Worm (Caenorhabditis elegans): ENCODE data around the gene soc-2.

soc-2 gene

DNA sequence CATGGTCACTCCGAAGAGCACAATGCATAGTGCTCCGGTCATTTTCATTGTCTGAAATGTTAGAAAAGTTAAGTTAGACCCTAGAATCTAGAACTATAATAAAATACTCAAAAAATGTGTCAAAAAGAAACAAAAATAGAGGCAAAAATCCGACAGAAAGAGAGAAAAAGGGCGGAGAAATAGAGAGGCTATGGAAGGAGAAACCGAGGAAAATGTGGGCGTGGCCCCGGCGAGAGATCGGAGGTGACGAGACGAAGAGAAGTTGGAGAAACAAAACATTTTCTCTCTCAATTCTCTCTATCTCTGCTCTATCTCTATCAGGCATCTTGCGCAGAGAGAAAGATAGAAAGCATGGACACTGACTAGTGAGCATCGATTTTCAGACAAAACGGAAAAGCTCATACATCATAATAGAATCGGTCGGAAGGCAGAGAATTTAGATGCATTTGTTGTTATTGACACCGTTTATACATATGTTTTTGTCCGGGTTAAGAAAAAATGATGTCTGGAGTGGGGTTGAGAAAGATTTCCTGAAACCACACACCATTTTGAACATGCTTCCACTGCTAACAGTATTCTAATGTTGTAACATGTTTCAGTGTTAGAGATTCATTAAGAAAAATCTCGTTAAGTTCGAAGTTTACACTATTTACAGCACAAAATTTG, 48.9 kb downstream of the soc-2 start, which contains the start of gene C02B10.3:
TSS of gene C02B10.3 (minus strand) at position 51 of the 666 bp plus-strand sequence.
- TF ChIP-seq tbx-2 (tag; optimal IDR thresholded peaks at IDR 0.05) (peak; percentile 40), nfya-1 (tag; optimal IDR thresholded peaks at IDR 0.05) (peak; percentile 17), unc-42 (tag; optimal IDR thresholded peaks at IDR 0.05) (peak; percentile 71), ceh-31 (tag; optimal IDR thresholded peaks at IDR 0.05) (peak; percentile 52), pha-4 (tag; optimal IDR thresholded peaks at IDR 0.05) (no peak), unc-55 (GFP tag; optimal IDR thresholded peaks at IDR 0.05) (peak; percentile 39), ceh-48 (tag; optimal IDR thresholded peaks at IDR 0.05) (peak; percentile 31), fkh-6 (tag; optimal IDR thresholded peaks at IDR 0.05) (no peak)

DNA sequence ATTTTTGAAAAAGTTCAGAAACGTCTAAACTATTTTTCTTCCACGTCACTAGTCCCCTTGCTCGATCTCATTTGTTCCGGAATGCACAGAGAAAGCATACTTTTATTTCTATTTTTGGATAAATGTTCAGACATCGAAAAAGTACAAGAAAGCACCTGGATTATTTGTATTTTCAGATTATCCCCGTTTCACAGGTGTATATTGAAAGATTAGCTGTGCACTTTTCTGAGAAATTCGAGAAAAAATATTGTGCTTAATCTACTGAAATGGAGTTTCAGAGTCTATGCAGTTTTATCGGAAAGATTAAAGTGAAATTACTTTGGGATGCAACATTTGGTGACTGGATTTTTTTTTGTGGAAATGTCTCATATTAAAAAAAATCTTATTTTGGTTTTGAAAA, 50.3 kb downstream of the soc-2 start:
- TF ChIP-seq nfya-1 (tag; optimal IDR thresholded peaks at IDR 0.05) (no peak), hlh-8 (tag; optimal IDR thresholded peaks at IDR 0.05) (no peak), pax-1 (tag; optimal IDR thresholded peaks at IDR 0.05) (no peak), ref-2 (tag; optimal IDR thresholded peaks at IDR 0.05) (no peak), ceh-31 (tag; optimal IDR thresholded peaks at IDR 0.05) (no peak), pha-4 (tag; optimal IDR thresholded peaks at IDR 0.05) (no peak), unc-86 (tag; optimal IDR thresholded peaks at IDR 0.05) (no peak), ceh-45 (GFP tag; IDR thresholded peaks at IDR 0.05) (no peak), sox-2 (GFP tag; IDR thresholded peaks at IDR 0.05) (no peak), che-1 (tag; optimal IDR thresholded peaks at IDR 0.05) (no peak), odd-2 (tag; optimal IDR thresholded peaks at IDR 0.05) (no peak), sdc-2 (tag; optimal IDR thresholded peaks at IDR 0.05) (no peak), unc-55 (GFP tag; optimal IDR thresholded peaks at IDR 0.05) (no peak), sox-4 (tag; optimal IDR thresholded peaks at IDR 0.05) (no peak), lin-11 (tag; optimal IDR thresholded peaks at IDR 0.05) (no peak), ceh-18 (tag; optimal IDR thresholded peaks at IDR 0.05) (no peak), fkh-10 (GFP tag; optimal IDR thresholded peaks at IDR 0.05) (no peak), ceh-2 (tag; optimal IDR thresholded peaks at IDR 0.05) (no peak), T23F11.4 (GFP tag; optimal IDR thresholded peaks at IDR 0.05) (no peak), syd-9 (tag; optimal IDR thresholded peaks at IDR 0.05) (no peak)

DNA sequence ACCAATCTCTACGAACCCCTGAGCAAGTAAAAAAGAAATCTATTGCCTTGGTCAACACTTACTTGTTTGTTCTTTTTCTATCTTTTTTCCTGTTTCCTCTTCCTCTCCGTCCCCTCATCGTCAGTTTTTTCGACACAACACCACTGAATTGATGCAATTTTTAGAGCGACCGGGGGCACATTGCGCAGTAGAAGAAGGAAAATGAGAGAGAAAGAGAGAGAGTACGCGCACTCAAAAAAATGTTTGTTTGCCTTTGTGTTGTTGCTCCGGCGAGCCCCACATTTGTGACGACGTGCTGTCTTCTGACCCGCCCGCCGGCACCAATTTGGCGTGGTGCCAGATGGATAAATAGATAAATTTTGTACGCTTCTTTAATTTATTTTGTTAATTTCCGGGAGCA, 52.1 kb downstream of the soc-2 start:
- TF ChIP-seq rnt-1 (tag; optimal IDR thresholded peaks at IDR 0.05) (no peak), unc-55 (GFP tag; optimal IDR thresholded peaks at IDR 0.05) (no peak), ceh-9 (tag; optimal IDR thresholded peaks at IDR 0.05) (no peak), ceh-2 (tag; optimal IDR thresholded peaks at IDR 0.05) (no peak), tbx-2 (tag; optimal IDR thresholded peaks at IDR 0.05) (peak; percentile 52), unc-42 (tag; optimal IDR thresholded peaks at IDR 0.05) (peak; percentile 88), K02D7.2 (tag; optimal IDR thresholded peaks at IDR 0.05) (peak; percentile 23), ceh-45 (GFP tag; IDR thresholded peaks at IDR 0.05) (0 out of 2 replicates have a peak, but pooled peaks have one; percentile 38)

DNA sequence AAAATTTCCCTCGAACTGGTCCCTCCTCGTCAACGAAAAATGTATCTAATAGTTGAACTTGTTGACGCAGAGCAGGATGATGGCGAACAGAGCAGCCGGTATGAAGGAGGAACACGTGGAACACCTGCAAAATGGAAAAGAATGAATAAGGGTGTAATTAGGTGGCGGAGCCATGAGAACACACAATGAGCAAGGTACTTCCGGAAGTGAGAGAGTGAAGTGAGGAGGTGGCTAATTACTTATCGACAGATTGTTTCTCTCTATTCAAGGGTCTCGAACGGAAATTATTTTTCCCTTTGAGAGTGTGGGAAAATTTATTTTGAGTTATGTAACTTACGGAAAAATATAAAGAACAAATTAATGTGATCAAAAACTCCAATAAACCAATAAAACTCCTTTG, 58.8 kb downstream of the soc-2 start:
- TF ChIP-seq sox-2 (GFP tag; IDR thresholded peaks at IDR 0.05): 0 out of 2 replicates have a peak, but pooled peaks have one; percentile 10
- TF ChIP-seq hlh-30 (tag; optimal IDR thresholded peaks at IDR 0.05; ENCODE audit: insufficient read depth): no peak
- no peak for TF ChIP-seq ceh-9 (tag; optimal IDR thresholded peaks at IDR 0.05)
- no peak for TF ChIP-seq che-1 (tag; optimal IDR thresholded peaks at IDR 0.05)
- no peak for TF ChIP-seq K02D7.2 (tag; optimal IDR thresholded peaks at IDR 0.05)
- TF ChIP-seq pat-9 (tag; optimal IDR thresholded peaks at IDR 0.05): no peak
- TF ChIP-seq unc-42 (tag; optimal IDR thresholded peaks at IDR 0.05): no peak

DNA sequence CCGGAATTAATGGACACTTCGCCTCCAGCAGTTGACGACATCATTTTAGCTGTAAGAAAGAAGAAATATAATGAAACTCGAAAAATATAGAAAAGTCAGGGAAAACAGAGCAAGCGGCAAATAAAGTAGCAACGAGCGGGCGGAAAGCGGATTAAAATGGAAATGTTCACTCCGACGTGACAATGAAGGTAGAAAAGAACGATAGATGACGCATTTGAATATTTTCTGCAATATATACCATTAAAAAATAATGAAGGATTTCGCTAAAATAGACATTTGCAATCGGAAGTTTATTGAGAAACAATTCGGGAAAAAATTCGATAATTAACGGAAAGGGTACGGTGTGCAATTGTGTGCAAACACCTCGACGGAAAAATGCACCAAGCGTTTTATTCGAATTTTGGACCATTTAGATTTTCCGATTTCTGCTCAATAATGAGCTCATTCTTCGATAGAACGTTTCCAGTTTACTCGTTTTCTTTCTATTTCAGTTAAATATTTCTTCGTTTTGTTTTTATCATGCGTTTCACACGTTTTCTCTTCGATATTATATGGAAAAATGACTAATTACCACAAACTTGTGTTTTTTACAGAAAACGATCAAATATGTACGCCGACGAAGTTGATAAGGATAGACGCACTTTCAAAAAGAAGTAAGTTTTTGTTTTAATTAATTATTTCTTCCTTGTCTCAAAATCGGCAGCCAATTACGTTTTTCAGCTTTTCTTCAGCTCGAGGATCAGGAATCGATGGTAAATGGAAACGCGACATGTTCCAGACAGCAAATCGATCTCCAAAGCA, 61.1 kb downstream of the soc-2 start, which contains the start of the genes snpn-1 and C02B10.4:
TSS of gene snpn-1 (minus strand) at position 51 of the 801 bp plus-strand sequence.
TSS of gene C02B10.4 (plus strand) at position 594 of the 801 bp plus-strand sequence.
- TF ChIP-seq mec-3 (tag; optimal IDR thresholded peaks at IDR 0.05; ENCODE audit: borderline replicate concordance) (no peak), pax-1 (tag; optimal IDR thresholded peaks at IDR 0.05) (peak; percentile 28), elt-2 (tag; optimal IDR thresholded peaks at IDR 0.05) (peak; percentile 31), pqm-1 (tag; optimal IDR thresholded peaks at IDR 0.05) (no peak), nfya-1 (tag; optimal IDR thresholded peaks at IDR 0.05) (peak; percentile 38), ceh-48 (tag; optimal IDR thresholded peaks at IDR 0.05) (peak; percentile 70), nhr-232 (tag; optimal IDR thresholded peaks at IDR 0.05) (no peak), syd-9 (tag; optimal IDR thresholded peaks at IDR 0.05) (no peak), ceh-31 (tag; optimal IDR thresholded peaks at IDR 0.05) (peak; percentile 27), ztf-16 (tag; optimal IDR thresholded peaks at IDR 0.05) (no peak), ceh-14 (tag; optimal IDR thresholded peaks at IDR 0.05) (no peak), pros-1 (tag; optimal IDR thresholded peaks at IDR 0.05) (no peak), sox-4 (tag; optimal IDR thresholded peaks at IDR 0.05) (no peak), unc-42 (tag; optimal IDR thresholded peaks at IDR 0.05) (peak; percentile 78), fkh-6 (tag; optimal IDR thresholded peaks at IDR 0.05) (no peak)

Measured in whole organism, late embryonic.